Worm (Caenorhabditis elegans) whole organism, midembryonic: ENCODE results near the gene K07D4.2.

Experiments used
- klf-2 ChIP-seq: fragments of 200-800 bp; sonication (Bioruptor generic); conservative IDR thresholded peaks from 2 replicates; pipeline ENCODE4 v1.3.6; 2022; ENCODE audit warnings: missing genetic modification reagents, missing genetic modification characterization, missing compliant biosample characterization
- med-1 ChIP-seq: sonication (generic microtip); optimal IDR thresholded peaks from 2 replicates; lab custom pipeline; 2017; ENCODE audit warnings: missing genetic modification characterization, mild to moderate bottlenecking, missing compliant biosample characterization, antibody characterized with exemption, missing genetic modification reagents; ENCODE audit not compliant: insufficient read depth
- ref-1 ChIP-seq: fragments of 200-800 bp; sonication (Bioruptor generic); conservative IDR thresholded peaks from 2 replicates; pipeline ENCODE4 v1.3.6; 2022; ENCODE audit warnings: missing genetic modification reagents, missing genetic modification characterization, missing compliant biosample characterization
- tab-1 ChIP-seq: fragments of 200-800 bp; sonication (Bioruptor generic); IDR thresholded peaks from 2 replicates; pipeline ENCODE4 v1.3.6; 2022; ENCODE audit warnings: missing genetic modification characterization, missing compliant biosample characterization

DNA sequence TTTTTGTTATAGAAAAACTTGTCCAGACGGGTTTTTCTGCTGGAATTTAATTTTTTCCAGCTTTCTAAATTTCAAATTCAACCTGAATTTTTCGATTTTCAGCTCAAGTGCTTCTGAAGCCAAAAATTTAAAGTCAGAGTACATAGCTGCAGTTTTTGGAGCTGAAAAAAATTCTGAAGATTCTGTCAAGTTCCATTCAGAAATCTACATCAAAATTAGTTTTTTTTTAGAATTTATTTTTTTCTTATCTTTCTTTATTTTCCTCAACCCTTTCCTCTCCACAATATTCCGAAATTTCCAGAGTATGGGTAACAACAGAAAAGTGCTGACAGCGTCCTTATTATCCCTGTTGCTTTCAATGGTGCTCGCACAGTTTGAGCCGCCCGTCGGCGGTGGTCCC, 17.0 kb downstream of the K07D4.2 start, which contains the start of gene K07D4.9:
- TF ChIP-seq med-1 (no peak), tab-1 (GFP tag; lab: Robert Waterston, UW) (no peak), ref-1 (GFP tag; lab: Robert Waterston, UW) (no peak), klf-2 (no peak)
